Worm (Caenorhabditis elegans): ENCODE results near the gene hsp-1.

- TF ChIP-seq F49E8.2 (tag; optimal IDR thresholded peaks at IDR 0.05; ENCODE audit: insufficient read depth) (no peak), pha-4 (tag; optimal IDR thresholded peaks at IDR 0.05) (no peak), Y53F4B.3 (GFP tag; IDR thresholded peaks at IDR 0.05) (no peak), ztf-18 (tag; optimal IDR thresholded peaks at IDR 0.05) (no peak), lir-1 (GFP tag; conservative IDR thresholded peaks at IDR 0.05) (no peak), ceh-27 (GFP tag; optimal IDR thresholded peaks at IDR 0.05) (no peak), snpc-3.4 (tag; optimal IDR thresholded peaks at IDR 0.05) (no peak)
Measured at ce11 chrIV:17258824-17259223, 19.9 kb upstream of the hsp-1 start.

Measured in whole organism, young adult.